Worm (Caenorhabditis elegans) whole organism, L1 larva: ENCODE results near the gene srh-245.

Source experiments
- aly-2 ChIP-seq: fragments of 150-350 bp; optimal IDR thresholded peaks from 2 replicates; lab custom pipeline; 2014; ENCODE audit warnings: missing biosample characterization, missing genetic modification characterization
- ama-1 ChIP-seq: fragments of 150-350 bp; optimal IDR thresholded peaks from 2 replicates; lab custom pipeline; 2014
- ceh-90 ChIP-seq: sonication (generic microtip); optimal IDR thresholded peaks from 2 replicates; lab custom pipeline; 2016; ENCODE audit warnings: missing genetic modification characterization, missing compliant biosample characterization
- fkh-4 ChIP-seq: sonication (generic microtip); optimal IDR thresholded peaks from 2 replicates; lab custom pipeline; 2016; ENCODE audit warnings: missing compliant biosample characterization, missing genetic modification characterization, borderline replicate concordance
- nhr-28 ChIP-seq: fragments of 150-350 bp; optimal IDR thresholded peaks from 2 replicates; lab custom pipeline; 2014; ENCODE audit warnings: missing biosample characterization, missing genetic modification characterization
- nhr-77 ChIP-seq: fragments of 150-350 bp; optimal IDR thresholded peaks from 2 replicates; lab custom pipeline; 2014; ENCODE audit warnings: missing biosample characterization, missing genetic modification characterization
- nhr-90 ChIP-seq: sonication (generic microtip); optimal IDR thresholded peaks from 2 replicates; lab custom pipeline; 2016; ENCODE audit warnings: mild to moderate bottlenecking, missing genetic modification characterization, missing compliant biosample characterization; ENCODE audit not compliant: poor library complexity
- skn-1 ChIP-seq: fragments of 150-350 bp; optimal IDR thresholded peaks from 2 replicates; lab custom pipeline; 2014; ENCODE audit warnings: missing biosample characterization, missing genetic modification characterization
- unc-62 ChIP-seq: fragments of 150-350 bp; optimal IDR thresholded peaks from 2 replicates; lab custom pipeline; 2014; ENCODE audit warnings: missing biosample characterization, missing genetic modification reagents, missing genetic modification characterization
- zip-4 ChIP-seq: fragments of 200-800 bp; sonication (Bioruptor generic); optimal IDR thresholded peaks from 2 replicates; lab custom pipeline; 2018; ENCODE audit warnings: mild to moderate bottlenecking, missing genetic modification characterization, moderate library complexity, missing compliant biosample characterization

DNA sequence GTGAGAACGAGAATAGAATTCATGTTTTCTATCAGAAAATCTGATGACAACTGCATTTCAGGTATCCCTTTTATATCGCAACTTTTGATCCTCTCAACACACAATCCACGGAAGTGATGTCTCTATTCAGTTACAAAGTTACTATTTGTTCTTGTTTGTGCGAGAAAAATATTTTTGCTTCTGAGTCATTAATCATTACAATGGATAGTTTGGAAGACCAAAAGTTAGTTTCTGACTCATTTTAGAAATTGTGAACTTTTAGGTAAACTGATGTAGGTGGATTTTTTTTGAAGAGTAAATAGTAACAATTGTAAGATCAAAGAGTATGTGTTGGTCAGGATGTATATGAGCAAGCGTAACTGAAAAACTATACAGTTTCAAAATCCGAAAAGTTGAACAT, 46.1 kb downstream of the srh-245 start, which contains the start of gene srlf-36:
- TF ChIP-seq ceh-90 (tag; lab: Kevin White, UChicago) = no peak
- no peak for TF ChIP-seq fkh-4 (tag; lab: Kevin White, UChicago)
- TF ChIP-seq nhr-77 = no peak
- no peak for TF ChIP-seq unc-62 (GFP tag; lab: Kevin White, UChicago)
- no peak for TF ChIP-seq nhr-28
- no peak for TF ChIP-seq nhr-90 (tag; lab: Kevin White, UChicago)
- no peak for TF ChIP-seq zip-4 (GFP tag; lab: Kevin White, UChicago)
- TF ChIP-seq ama-1 = no peak
- no peak for TF ChIP-seq aly-2 (tag; lab: Kevin White, UChicago)
- no peak for TF ChIP-seq skn-1 (tag; lab: Kevin White, UChicago)
